Fruit fly (Drosophila melanogaster): ENCODE results near the gene Cip4.

- no peak for TF ChIP-seq psq (optimal IDR thresholded peaks at IDR 0.05)
- no peak for TF ChIP-seq h (optimal IDR thresholded peaks at IDR 0.05)
- no peak for TF ChIP-seq ttk (optimal IDR thresholded peaks at IDR 0.05)
- no peak for TF ChIP-seq Myc (optimal IDR thresholded peaks at IDR 0.05)
These were observed 44.6 kb upstream of the Cip4 start for dm6 chr3L:4408313-4409133.

Measured in Kc167 (cell line).